Fruit fly (Drosophila melanogaster) whole organism, embryonic: ENCODE data around the gene Send2.

Experiments
- ATbp ChIP-seq: fragments of 200-800 bp; sonication (Bioruptor generic); optimal IDR thresholded peaks from 2 replicates; lab custom pipeline; 2017; ENCODE audit warnings: missing biosample characterization, mild to moderate bottlenecking, missing genetic modification characterization, missing genetic modification reagents
- Asciz ChIP-seq: fragments of 200-800 bp; sonication (Bioruptor generic); optimal IDR thresholded peaks from 2 replicates; lab custom pipeline; 2017; ENCODE audit warnings: missing biosample characterization, mild to moderate bottlenecking, missing genetic modification characterization, missing genetic modification reagents
- B-H1 ChIP-seq: fragments of 200-800 bp; sonication (Bioruptor generic); IDR thresholded peaks from 3 replicates; pipeline ENCODE4 v1.3.6; 2022; ENCODE audit warnings: missing biosample characterization, missing genetic modification characterization
- CG10321 ChIP-seq: fragments of 200-800 bp; sonication (Bioruptor generic); IDR thresholded peaks from 2 replicates; pipeline ENCODE4 v1.3.6; 2022; ENCODE audit warnings: missing biosample characterization, missing genetic modification characterization
- CG10462 ChIP-seq: fragments of 200-800 bp; sonication (Bioruptor generic); optimal IDR thresholded peaks from 2 replicates; lab custom pipeline; 2016; ENCODE audit warnings: missing biosample characterization, missing genetic modification characterization
- CG12104 ChIP-seq: fragments of 200-800 bp; sonication (Bioruptor generic); optimal IDR thresholded peaks from 3 replicates; lab custom pipeline; 2016; ENCODE audit warnings: missing biosample characterization, missing genetic modification characterization
- CG15696 ChIP-seq: fragments of 200-800 bp; sonication (Bioruptor generic); optimal IDR thresholded peaks from 2 replicates; lab custom pipeline; 2019; ENCODE audit warnings: missing biosample characterization, mild to moderate bottlenecking, missing genetic modification characterization, moderate library complexity
- CG17385 ChIP-seq: fragments of 200-800 bp; sonication (Bioruptor generic); optimal IDR thresholded peaks from 3 replicates; lab custom pipeline; 2018; ENCODE audit warnings: missing biosample characterization, mild to moderate bottlenecking, missing genetic modification characterization
- CG17612 ChIP-seq: fragments of 200-800 bp; sonication (Bioruptor generic); IDR thresholded peaks from 2 replicates; pipeline ENCODE4 v1.3.6; 2022; ENCODE audit warnings: missing biosample characterization, missing genetic modification characterization
- CG18262 ChIP-seq: fragments of 200-800 bp; optimal IDR thresholded peaks from 3 replicates; lab custom pipeline; 2019; ENCODE audit warnings: missing biosample characterization, mild to moderate bottlenecking, missing genetic modification characterization, moderate library complexity
- CG2199 ChIP-seq: fragments of 200-800 bp; sonication (Bioruptor generic); IDR thresholded peaks from 3 replicates; pipeline ENCODE4 v1.3.6; 2022; ENCODE audit warnings: missing biosample characterization, missing genetic modification characterization
- CG30431 ChIP-seq: fragments of 200-800 bp; sonication (Bioruptor generic); optimal IDR thresholded peaks from 2 replicates; lab custom pipeline; 2017; ENCODE audit warnings: missing biosample characterization, missing genetic modification characterization
- CG5245 ChIP-seq: fragments of 200-800 bp; sonication (Bioruptor generic); optimal IDR thresholded peaks from 3 replicates; lab custom pipeline; 2016; ENCODE audit warnings: missing biosample characterization, missing genetic modification characterization
- CG7839 ChIP-seq: fragments of 200-800 bp; sonication (Bioruptor generic); optimal IDR thresholded peaks from 3 replicates; lab custom pipeline; 2018; ENCODE audit warnings: missing biosample characterization, mild to moderate bottlenecking, missing genetic modification characterization, moderate library complexity
- CG8359 ChIP-seq: fragments of 200-800 bp; sonication (Bioruptor generic); optimal IDR thresholded peaks from 2 replicates; lab custom pipeline; 2017; ENCODE audit warnings: missing biosample characterization, mild to moderate bottlenecking, missing genetic modification characterization, borderline replicate concordance
- CG8924 ChIP-seq: fragments of 200-800 bp; optimal IDR thresholded peaks from 3 replicates; lab custom pipeline; 2019; ENCODE audit warnings: missing biosample characterization, mild to moderate bottlenecking, missing genetic modification characterization, moderate library complexity
- CkIIα-i1 ChIP-seq: fragments of 200-800 bp; sonication (Bioruptor generic); IDR thresholded peaks from 2 replicates; pipeline ENCODE4 v1.3.6; 2022; ENCODE audit warnings: missing biosample characterization, missing genetic modification characterization
- E2f2 ChIP-seq: fragments of 200-800 bp; sonication (Bioruptor generic); IDR thresholded peaks from 2 replicates; pipeline ENCODE4 v1.3.6; 2022; ENCODE audit warnings: missing biosample characterization, missing genetic modification characterization
- Eip74EF ChIP-seq, 2 experiments: fragments of 200-800 bp in 1 of 2; fragments of >200 bp in 1 of 2; sonication (Bioruptor generic) in 1 of 2; optimal IDR thresholded peaks; 2 replicates each; lab custom pipeline; 2017 to 2019; ENCODE audit warnings: missing biosample characterization in 2 of 2, missing genetic modification characterization in 2 of 2, mild to moderate bottlenecking in 1 of 2, moderate library complexity in 1 of 2
- HHEX ChIP-seq: fragments of 200-800 bp; sonication (Bioruptor generic); optimal IDR thresholded peaks from 3 replicates; lab custom pipeline; 2017; ENCODE audit warnings: missing biosample characterization, mild to moderate bottlenecking, missing genetic modification characterization, missing genetic modification reagents
- HLH3B ChIP-seq: fragments of 200-800 bp; sonication (Bioruptor generic); IDR thresholded peaks from 2 replicates; pipeline ENCODE4 v1.3.6; 2022; ENCODE audit warnings: missing biosample characterization, missing genetic modification characterization
- Hand ChIP-seq: fragments of 200-800 bp; sonication (Bioruptor generic); optimal IDR thresholded peaks from 2 replicates; lab custom pipeline; 2017; ENCODE audit warnings: mild to moderate bottlenecking, missing biosample characterization, missing genetic modification reagents, missing genetic modification characterization
- Hr51 ChIP-seq, 2 experiments: fragments of 200-800 bp; sonication (Bioruptor generic); optimal IDR thresholded peaks; 2 replicates in 1 of 2; 3 replicates in 1 of 2; lab custom pipeline; 2016 to 2018; ENCODE audit warnings: missing biosample characterization in 2 of 2, missing genetic modification characterization in 2 of 2, mild to moderate bottlenecking in 1 of 2, moderate library complexity in 1 of 2
- Jarid2 ChIP-seq: fragments of 200-800 bp; sonication (Bioruptor generic); optimal IDR thresholded peaks from 3 replicates; lab custom pipeline; 2017; ENCODE audit warnings: mild to moderate bottlenecking, missing biosample characterization, missing genetic modification reagents, missing genetic modification characterization
- Med ChIP-seq: fragments of 200-800 bp; sonication (Bioruptor generic); peaks from one replicate; lab custom pipeline; 2016; ENCODE audit warnings: missing biosample characterization, missing genetic modification characterization, mild to moderate bottlenecking, inconsistent platforms, moderate library complexity
- Myb ChIP-seq: fragments of 200-800 bp; sonication (Bioruptor generic); optimal IDR thresholded peaks from 2 replicates; lab custom pipeline; 2016; ENCODE audit warnings: missing biosample characterization, missing genetic modification characterization
- Neu2 ChIP-seq: fragments of 200-800 bp; sonication (Bioruptor generic); optimal IDR thresholded peaks from 3 replicates; lab custom pipeline; 2016; ENCODE audit warnings: missing biosample characterization, missing genetic modification characterization, borderline replicate concordance
- Scr ChIP-seq: fragments of 200-800 bp; sonication (Bioruptor generic); IDR thresholded peaks from 2 replicates; pipeline ENCODE4 v1.3.6; 2022; ENCODE audit warnings: missing biosample characterization, missing genetic modification characterization; ENCODE audit not compliant: partially characterized antibody
- Sry-δ ChIP-seq: fragments of 200-800 bp; sonication (Bioruptor generic); optimal IDR thresholded peaks from 2 replicates; lab custom pipeline; 2016; ENCODE audit warnings: missing biosample characterization, missing genetic modification characterization
- Xbp1 ChIP-seq: fragments of 200-800 bp; sonication (Bioruptor generic); optimal IDR thresholded peaks from 3 replicates; lab custom pipeline; 2016; ENCODE audit warnings: missing biosample characterization, mild to moderate bottlenecking, missing genetic modification characterization
- ara ChIP-seq: fragments of 200-800 bp; sonication (Bioruptor generic); IDR thresholded peaks from 2 replicates; pipeline ENCODE4 v1.3.6; 2022; ENCODE audit warnings: missing biosample characterization, missing genetic modification characterization
- ase ChIP-seq: fragments of 200-800 bp; sonication (Bioruptor generic); IDR thresholded peaks from 3 replicates; pipeline ENCODE4 v1.3.6; 2022; ENCODE audit warnings: missing biosample characterization, missing genetic modification characterization
- disco-r ChIP-seq: fragments of 200-800 bp; sonication (Bioruptor generic); optimal IDR thresholded peaks from 2 replicates; lab custom pipeline; 2016; ENCODE audit warnings: missing biosample characterization, missing genetic modification characterization
- dmrt99B ChIP-seq: fragments of 200-800 bp; sonication (Bioruptor generic); optimal IDR thresholded peaks from 2 replicates; lab custom pipeline; 2018; ENCODE audit warnings: missing biosample characterization, mild to moderate bottlenecking, missing genetic modification characterization, moderate library complexity
- dpn ChIP-seq, 2 experiments: fragments of 200-800 bp; sonication (Bioruptor generic); optimal IDR thresholded peaks; 3 replicates each; lab custom pipeline; 2016; ENCODE audit warnings: missing biosample characterization in 2 of 2, missing genetic modification characterization in 2 of 2
- fd64A ChIP-seq: fragments of 200-800 bp; sonication (Bioruptor generic); optimal IDR thresholded peaks from 3 replicates; lab custom pipeline; 2018; ENCODE audit warnings: missing biosample characterization, mild to moderate bottlenecking, missing genetic modification characterization
- grn ChIP-seq: fragments of 200-800 bp; sonication (Bioruptor generic); optimal IDR thresholded peaks from 3 replicates; lab custom pipeline; 2017; ENCODE audit warnings: missing biosample characterization, missing genetic modification characterization
- jigr1 ChIP-seq: fragments of 200-800 bp; sonication (Bioruptor generic); IDR thresholded peaks from 3 replicates; pipeline ENCODE4 v1.3.6; 2022; ENCODE audit warnings: missing biosample characterization, missing genetic modification characterization
- lab ChIP-seq: fragments of 200-800 bp; sonication (Bioruptor generic); optimal IDR thresholded peaks from 3 replicates; lab custom pipeline; 2017; ENCODE audit warnings: missing biosample characterization, missing genetic modification characterization, mild to moderate bottlenecking, moderate library complexity, missing genetic modification reagents
- mld ChIP-seq: fragments of 200-800 bp; sonication (Bioruptor generic); IDR thresholded peaks from 3 replicates; pipeline ENCODE4 v1.3.6; 2022; ENCODE audit warnings: missing biosample characterization, missing genetic modification characterization; ENCODE audit not compliant: partially characterized antibody
- nmo ChIP-seq: fragments of 200-800 bp; sonication (Bioruptor generic); optimal IDR thresholded peaks from 2 replicates; lab custom pipeline; 2018; ENCODE audit warnings: missing biosample characterization, mild to moderate bottlenecking, missing genetic modification characterization, moderate library complexity
- shn ChIP-seq: fragments of 200-800 bp; sonication (Bioruptor generic); optimal IDR thresholded peaks from 3 replicates; lab custom pipeline; 2016; ENCODE audit warnings: missing biosample characterization, missing genetic modification characterization
- slou ChIP-seq: fragments of 200-800 bp; sonication (Bioruptor generic); optimal IDR thresholded peaks from 3 replicates; lab custom pipeline; 2016; ENCODE audit warnings: missing biosample characterization, missing genetic modification characterization
- tx ChIP-seq: fragments of 200-800 bp; sonication (Bioruptor generic); optimal IDR thresholded peaks from 2 replicates; lab custom pipeline; 2016; ENCODE audit warnings: missing biosample characterization, missing genetic modification characterization
- vnd ChIP-seq: fragments of 200-800 bp; sonication (Bioruptor generic); IDR thresholded peaks from 3 replicates; pipeline ENCODE4 v1.3.6; 2022; ENCODE audit warnings: missing biosample characterization, missing genetic modification characterization; ENCODE audit not compliant: partially characterized antibody
- z ChIP-seq: fragments of 200-800 bp; sonication (Bioruptor generic); IDR thresholded peaks from 3 replicates; pipeline ENCODE4 v1.3.6; 2022; ENCODE audit warnings: missing biosample characterization, missing genetic modification characterization

Send2 gene

dm6 chr2L:14355033-14355851 is 8.8 kb upstream of the Send2 start, which contains the start of gene Rab14 (continued):
- TF ChIP-seq slou (peak; percentile 73), Eip74EF (GFP tag; optimal IDR thresholded peaks at IDR 0.05; lab: Kevin White, UChicago) (peak in 1 of 2 experiments; percentile 64), CG17385 (GFP tag; lab: Kevin White, UChicago) (peak; percentile 84), grn (peak; percentile 73), Jarid2 (GFP tag; lab: Kevin White, UChicago) (peak; percentile 19), CG12104 (peak; percentile 66), Sry-δ (peak; percentile 83), shn (GFP tag; lab: Kevin White, UChicago) (peak; percentile 60), Hand (GFP tag; lab: Kevin White, UChicago) (peak; percentile 70), B-H1 (peak; percentile 68), HHEX (peak; percentile 81), CG15696 (tag; lab: Kevin White, UChicago) (peak; percentile 49), CG10462 (peak; percentile 48), CG2199 (peak; percentile 11; the same call in 1 of the 3 replicates), Neu2 (GFP tag; lab: Kevin White, UChicago) (peak; percentile 52), CG17612 (GFP tag; lab: Robert Waterston, UW) (0 out of 2 replicates have a peak, but pooled peaks have one; percentile 20), CG5245 (GFP tag; lab: Kevin White, UChicago) (peak; percentile 48), CG10321 (GFP tag; lab: Robert Waterston, UW) (peak; percentile 62), ATbp (GFP tag; lab: Kevin White, UChicago) (peak; percentile 84), CkIIα-i1 (0 out of 2 replicates have a peak, but pooled peaks have one; percentile 34), CG30431 (peak; percentile 62), lab (GFP tag; lab: Kevin White, UChicago) (peak; percentile 89), jigr1 (GFP tag; lab: Robert Waterston, UW) (no peak; the same call in 2 of the 3 replicates), Hr51 (GFP tag; optimal IDR thresholded peaks at IDR 0.05; lab: Kevin White, UChicago) (peak; percentile 68 to 90), CG8924 (tag; lab: Kevin White, UChicago) (peak; percentile 88), Asciz (GFP tag; lab: Kevin White, UChicago) (peak; percentile 76), CG18262 (tag; lab: Kevin White, UChicago) (peak; percentile 80), mld (GFP tag; lab: Robert Waterston, UW) (peak; percentile 83), nmo (GFP tag; lab: Kevin White, UChicago) (peak; percentile 61), Xbp1 (peak; percentile 78), ase (GFP tag; lab: Robert Waterston, UW) (peak; percentile 85), z (GFP tag; lab: Robert Waterston, UW) (no peak), HLH3B (GFP tag; lab: Robert Waterston, UW) (peak; percentile 72), disco-r (GFP tag; lab: Kevin White, UChicago) (peak; percentile 28), ara (GFP tag; lab: Robert Waterston, UW) (peak; percentile 53; the same call in 1 of the 2 replicates), dmrt99B (tag; lab: Kevin White, UChicago) (peak; percentile 83), CG7839 (tag; lab: Kevin White, UChicago) (peak; percentile 81), Myb (GFP tag; lab: Kevin White, UChicago) (peak; percentile 57), vnd (GFP tag; lab: Robert Waterston, UW) (peak; percentile 84), fd64A (GFP tag; lab: Kevin White, UChicago) (no peak), tx (peak; percentile 60), E2f2 (GFP tag; lab: Robert Waterston, UW) (peak; percentile 46), dpn (GFP tag; optimal IDR thresholded peaks at IDR 0.05; lab: Kevin White, UChicago) (peak; percentile 60 to 82), Scr (GFP tag; lab: Robert Waterston, UW) (peak; percentile 81), Med (GFP tag; lab: Kevin White, UChicago) (peak; percentile 95), CG8359 (no peak)
